Worm (Caenorhabditis elegans): ENCODE data around the gene rpl-23.

ce11 chrIII:5711881-5712643 lies 6.1 kb upstream of the rpl-23 start:
- TF ChIP-seq lin-35 (GFP tag; optimal IDR thresholded peaks at IDR 0.05) (no peak), him-1 (tag; optimal IDR thresholded peaks at IDR 0.05) (no peak), bed-2 (GFP tag; IDR thresholded peaks at IDR 0.05) (no peak), madf-10 (tag; optimal IDR thresholded peaks at IDR 0.05) (no peak), unc-62 (GFP tag; optimal IDR thresholded peaks at IDR 0.05) (no peak), mxl-1 (tag; optimal IDR thresholded peaks at IDR 0.05) (no peak), ceh-27 (GFP tag; optimal IDR thresholded peaks at IDR 0.05) (no peak), nhr-27 (tag; optimal IDR thresholded peaks at IDR 0.05) (no peak), madf-3 (GFP tag; IDR thresholded peaks at IDR 0.05) (no peak), ama-1 (optimal IDR thresholded peaks at IDR 0.05) (no peak), ama-1 (GFP tag; optimal IDR thresholded peaks at IDR 0.05) (no peak), nhr-120 (GFP tag; IDR thresholded peaks at IDR 0.05) (no peak), rcor-1 (GFP tag; IDR thresholded peaks at IDR 0.05) (no peak), ceh-91 (GFP tag; IDR thresholded peaks at IDR 0.05) (no peak), atf-7 (tag; optimal IDR thresholded peaks at IDR 0.05) (no peak)
